Fruit fly (Drosophila melanogaster) whole organism, embryonic: Measurements from ENCODE around the gene Tsc1.

ENCODE experiments used
- Bdp1 ChIP-seq: fragments of 200-800 bp; sonication (Bioruptor generic); optimal IDR thresholded peaks from 3 replicates; lab custom pipeline; 2016; ENCODE audit warnings: missing biosample characterization, missing genetic modification characterization
- CG10654 ChIP-seq: fragments of 200-800 bp; sonication (Bioruptor generic); optimal IDR thresholded peaks from 2 replicates; lab custom pipeline; 2016; ENCODE audit warnings: missing biosample characterization, missing genetic modification characterization
- CG11456 ChIP-seq: fragments of 200-800 bp; sonication (Bioruptor generic); IDR thresholded peaks from 3 replicates; pipeline ENCODE4 v1.3.6; 2022; ENCODE audit warnings: missing biosample characterization, missing genetic modification characterization
- CG13894 ChIP-seq: fragments of 200-800 bp; sonication (Bioruptor generic); optimal IDR thresholded peaks from 3 replicates; lab custom pipeline; 2018; ENCODE audit warnings: missing biosample characterization, mild to moderate bottlenecking, missing genetic modification characterization, moderate library complexity
- CG14441 ChIP-seq: fragments of 200-800 bp; sonication (Bioruptor generic); IDR thresholded peaks from 2 replicates; pipeline ENCODE4 v1.3.6; 2022; ENCODE audit warnings: missing biosample characterization, missing genetic modification characterization
- CG17186 ChIP-seq: fragments of 200-800 bp; sonication (Bioruptor generic); optimal IDR thresholded peaks from 3 replicates; lab custom pipeline; 2017; ENCODE audit warnings: missing biosample characterization, missing genetic modification reagents, missing genetic modification characterization
- CG17612 ChIP-seq: fragments of 200-800 bp; sonication (Bioruptor generic); IDR thresholded peaks from 2 replicates; pipeline ENCODE4 v1.3.6; 2022; ENCODE audit warnings: missing biosample characterization, missing genetic modification characterization
- CG2116 ChIP-seq: fragments of 200-800 bp; sonication (Bioruptor generic); optimal IDR thresholded peaks from 3 replicates; lab custom pipeline; 2018; ENCODE audit warnings: missing biosample characterization, mild to moderate bottlenecking, missing genetic modification characterization
- CG2199 ChIP-seq: fragments of 200-800 bp; sonication (Bioruptor generic); IDR thresholded peaks from 3 replicates; pipeline ENCODE4 v1.3.6; 2022; ENCODE audit warnings: missing biosample characterization, missing genetic modification characterization
- CG31224 ChIP-seq: fragments of 200-800 bp; sonication (Bioruptor generic); IDR thresholded peaks from 2 replicates; pipeline ENCODE4 v1.3.6; 2022; ENCODE audit warnings: missing biosample characterization, missing genetic modification characterization
- CG32772 ChIP-seq: fragments of 200-800 bp; sonication (Bioruptor generic); IDR thresholded peaks from 2 replicates; pipeline ENCODE4 v1.3.6; 2022; ENCODE audit warnings: missing biosample characterization, missing genetic modification characterization
- CG6813 ChIP-seq: fragments of 200-800 bp; sonication (Bioruptor generic); optimal IDR thresholded peaks from 2 replicates; lab custom pipeline; 2017; ENCODE audit warnings: missing biosample characterization, missing genetic modification characterization, mild to moderate bottlenecking, moderate library complexity, missing genetic modification reagents
- CG6854 ChIP-seq: fragments of 200-800 bp; sonication (Bioruptor generic); optimal IDR thresholded peaks from 3 replicates; lab custom pipeline; 2017; ENCODE audit warnings: missing biosample characterization, mild to moderate bottlenecking, missing genetic modification characterization
- CG8944 ChIP-seq: fragments of 200-800 bp; sonication (Bioruptor generic); optimal IDR thresholded peaks from 3 replicates; lab custom pipeline; 2016; ENCODE audit warnings: missing biosample characterization, missing genetic modification characterization
- CG9797 ChIP-seq: fragments of 200-800 bp; sonication (Bioruptor generic); optimal IDR thresholded peaks from 3 replicates; lab custom pipeline; 2018; ENCODE audit warnings: missing biosample characterization, mild to moderate bottlenecking, missing genetic modification characterization
- CG9817 ChIP-seq: fragments of 200-800 bp; sonication (Bioruptor generic); optimal IDR thresholded peaks from 2 replicates; lab custom pipeline; 2018; ENCODE audit warnings: missing biosample characterization, mild to moderate bottlenecking, missing genetic modification characterization, moderate library complexity
- CG9876 ChIP-seq: fragments of 200-800 bp; sonication (Bioruptor generic); optimal IDR thresholded peaks from 2 replicates; lab custom pipeline; 2016; ENCODE audit warnings: missing biosample characterization, missing genetic modification characterization
- Gsc ChIP-seq: fragments of 200-800 bp; sonication (Bioruptor generic); IDR thresholded peaks from 2 replicates; pipeline ENCODE4 v1.3.6; 2022; ENCODE audit warnings: missing biosample characterization, missing genetic modification characterization
- HHEX ChIP-seq: fragments of 200-800 bp; sonication (Bioruptor generic); optimal IDR thresholded peaks from 3 replicates; lab custom pipeline; 2017; ENCODE audit warnings: missing biosample characterization, mild to moderate bottlenecking, missing genetic modification characterization, missing genetic modification reagents
- HLH4C ChIP-seq: fragments of 200-800 bp; sonication (Bioruptor generic); IDR thresholded peaks from 3 replicates; pipeline ENCODE4 v1.3.6; 2022; ENCODE audit warnings: missing biosample characterization, missing genetic modification characterization; ENCODE audit not compliant: partially characterized antibody
- Hr3 ChIP-seq: fragments of 200-800 bp; sonication (Bioruptor generic); optimal IDR thresholded peaks from 3 replicates; lab custom pipeline; 2016; ENCODE audit warnings: missing biosample characterization, missing genetic modification characterization
- Hsf ChIP-seq: fragments of 200-800 bp; sonication (Bioruptor generic); optimal IDR thresholded peaks from 3 replicates; lab custom pipeline; 2016; ENCODE audit warnings: missing biosample characterization, missing genetic modification characterization
- Jarid2 ChIP-seq: fragments of 200-800 bp; sonication (Bioruptor generic); optimal IDR thresholded peaks from 3 replicates; lab custom pipeline; 2017; ENCODE audit warnings: mild to moderate bottlenecking, missing biosample characterization, missing genetic modification reagents, missing genetic modification characterization
- Mes4 ChIP-seq: fragments of 200-800 bp; sonication (Bioruptor generic); optimal IDR thresholded peaks from 2 replicates; lab custom pipeline; 2016; ENCODE audit warnings: missing biosample characterization, missing genetic modification characterization
- Nf-YB ChIP-seq: fragments of 200-800 bp; sonication (Bioruptor generic); optimal IDR thresholded peaks from 3 replicates; lab custom pipeline; 2019; ENCODE audit warnings: missing biosample characterization, mild to moderate bottlenecking, missing genetic modification characterization, moderate library complexity
- Opbp ChIP-seq: fragments of 200-800 bp; sonication (Bioruptor generic); IDR thresholded peaks from 3 replicates; pipeline ENCODE4 v1.3.6; 2022; ENCODE audit warnings: missing biosample characterization, missing genetic modification characterization; ENCODE audit not compliant: partially characterized antibody
- Sry-δ ChIP-seq: fragments of 200-800 bp; sonication (Bioruptor generic); optimal IDR thresholded peaks from 2 replicates; lab custom pipeline; 2016; ENCODE audit warnings: missing biosample characterization, missing genetic modification characterization
- Ssrp ChIP-seq: fragments of 200-800 bp; sonication (Bioruptor generic); optimal IDR thresholded peaks from 2 replicates; lab custom pipeline; 2018; ENCODE audit warnings: missing biosample characterization, mild to moderate bottlenecking, missing genetic modification characterization, moderate library complexity
- abd-A ChIP-seq: fragments of 200-800 bp; sonication (Bioruptor generic); optimal IDR thresholded peaks from 3 replicates; lab custom pipeline; 2019; ENCODE audit warnings: missing biosample characterization, mild to moderate bottlenecking, missing genetic modification characterization, moderate library complexity
- bigmax ChIP-seq: fragments of 200-800 bp; sonication (Bioruptor generic); optimal IDR thresholded peaks from 2 replicates; lab custom pipeline; 2018; ENCODE audit warnings: missing biosample characterization, mild to moderate bottlenecking, missing genetic modification characterization
- corto ChIP-seq: fragments of 200-800 bp; sonication (Bioruptor generic); optimal IDR thresholded peaks from 2 replicates; lab custom pipeline; 2016; ENCODE audit warnings: missing biosample characterization, mild to moderate bottlenecking, missing genetic modification characterization, moderate library complexity
- dan ChIP-seq: fragments of 200-800 bp; sonication (Bioruptor generic); IDR thresholded peaks from 2 replicates; pipeline ENCODE4 v1.3.6; 2022; ENCODE audit warnings: missing biosample characterization, missing genetic modification characterization
- dpn ChIP-seq, 2 experiments: fragments of 200-800 bp; sonication (Bioruptor generic); optimal IDR thresholded peaks; 3 replicates each; lab custom pipeline; 2016; ENCODE audit warnings: missing biosample characterization in 2 of 2, missing genetic modification characterization in 2 of 2
- emc ChIP-seq: fragments of 200-800 bp; sonication (Bioruptor generic); optimal IDR thresholded peaks from 2 replicates; lab custom pipeline; 2016; ENCODE audit warnings: missing biosample characterization, missing genetic modification characterization
- eve ChIP-seq, 2 experiments: fragments of >200 bp; optimal IDR thresholded peaks; 2 replicates each; lab custom pipeline; 2017; ENCODE audit warnings: missing biosample characterization in 2 of 2, missing genetic modification characterization in 2 of 2
- ewg ChIP-seq: fragments of 200-800 bp; sonication (Bioruptor generic); optimal IDR thresholded peaks from 3 replicates; lab custom pipeline; 2017; ENCODE audit warnings: mild to moderate bottlenecking, missing biosample characterization, missing genetic modification reagents, missing genetic modification characterization
- fd102C ChIP-seq: fragments of 200-800 bp; sonication (Bioruptor generic); optimal IDR thresholded peaks from 2 replicates; lab custom pipeline; 2018; ENCODE audit warnings: missing biosample characterization, mild to moderate bottlenecking, missing genetic modification characterization, moderate library complexity
- fd64A ChIP-seq: fragments of 200-800 bp; sonication (Bioruptor generic); optimal IDR thresholded peaks from 3 replicates; lab custom pipeline; 2018; ENCODE audit warnings: missing biosample characterization, mild to moderate bottlenecking, missing genetic modification characterization
- gce ChIP-seq: fragments of 200-800 bp; sonication (Bioruptor generic); IDR thresholded peaks from 3 replicates; pipeline ENCODE4 v1.3.6; 2022; ENCODE audit warnings: missing biosample characterization, missing genetic modification characterization
- jigr1 ChIP-seq: fragments of 200-800 bp; sonication (Bioruptor generic); IDR thresholded peaks from 3 replicates; pipeline ENCODE4 v1.3.6; 2022; ENCODE audit warnings: missing biosample characterization, missing genetic modification characterization
- klu ChIP-seq: fragments of 200-800 bp; sonication (Bioruptor generic); IDR thresholded peaks from 2 replicates; pipeline ENCODE4 v1.3.6; 2022; ENCODE audit warnings: missing biosample characterization, missing genetic modification characterization
- maf-S ChIP-seq: fragments of 200-800 bp; sonication (Bioruptor generic); optimal IDR thresholded peaks from 2 replicates; lab custom pipeline; 2016; ENCODE audit warnings: missing biosample characterization, missing genetic modification characterization
- odd ChIP-seq: fragments of 200-800 bp; sonication (Bioruptor generic); optimal IDR thresholded peaks from 2 replicates; lab custom pipeline; 2017; ENCODE audit warnings: missing biosample characterization, mild to moderate bottlenecking, missing genetic modification characterization
- prd ChIP-seq, 3 experiments: fragments of >200 bp in 2 of 3; fragments of 200-800 bp in 1 of 3; sonication (Bioruptor generic) in 1 of 3; optimal IDR thresholded peaks in 2 of 3; IDR thresholded peaks in 1 of 3; 2 replicates in 2 of 3; 3 replicates in 1 of 3; pipeline versions ENCODE4 v1.3.6 to Lab custom; 2017 to 2022; ENCODE audit warnings: missing biosample characterization in 1 of 3, missing genetic modification characterization in 1 of 3
- pum ChIP-seq: fragments of 200-800 bp; sonication (Bioruptor generic); optimal IDR thresholded peaks from 2 replicates; lab custom pipeline; 2016; ENCODE audit warnings: missing biosample characterization, missing genetic modification characterization
- rib ChIP-seq: fragments of 200-800 bp; sonication (Bioruptor generic); IDR thresholded peaks from 2 replicates; pipeline ENCODE4 v1.3.6; 2022; ENCODE audit warnings: missing biosample characterization, missing genetic modification characterization
- salm ChIP-seq: fragments of 200-800 bp; sonication (Bioruptor generic); optimal IDR thresholded peaks from 2 replicates; lab custom pipeline; 2018; ENCODE audit warnings: missing biosample characterization, mild to moderate bottlenecking, missing genetic modification characterization
- tna ChIP-seq: fragments of 200-800 bp; sonication (Bioruptor generic); IDR thresholded peaks from 2 replicates; pipeline ENCODE4 v1.3.6; 2022; ENCODE audit warnings: missing biosample characterization, missing genetic modification characterization; ENCODE audit not compliant: partially characterized antibody
- vvl ChIP-seq: fragments of 200-800 bp; sonication (Bioruptor generic); IDR thresholded peaks from 2 replicates; pipeline ENCODE4 v1.3.6; 2022; ENCODE audit warnings: missing biosample characterization, missing genetic modification characterization
- yki ChIP-seq: fragments of >200 bp; optimal IDR thresholded peaks from 3 replicates; lab custom pipeline; 2018

Tsc1 gene

DNA sequence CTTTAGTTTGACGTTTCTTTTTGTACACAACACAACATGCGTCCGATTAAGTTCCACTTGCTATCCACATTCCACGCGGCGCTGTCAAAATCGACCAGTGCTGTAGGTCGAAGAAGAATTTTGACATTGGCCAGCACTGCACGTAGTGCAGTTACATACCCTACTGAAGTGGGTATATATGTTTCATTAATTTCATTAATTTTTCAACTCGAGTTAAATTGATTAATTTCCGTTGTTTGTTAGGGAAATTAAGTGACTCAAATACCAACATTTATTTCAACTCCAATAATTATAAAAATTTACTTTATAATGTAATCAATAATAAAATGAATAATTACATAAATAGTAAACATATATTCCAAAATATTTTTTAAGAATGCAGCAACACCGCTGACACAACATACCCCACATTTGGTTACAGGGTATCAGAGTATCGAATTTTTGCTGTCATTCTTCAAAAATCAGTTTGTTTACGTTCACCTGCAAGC, 21.2 kb upstream of the Tsc1 start, which contains the start of the genes eIF4EHP and CG18428 (continued):
- TF ChIP-seq Hsf (peak; percentile 92), bigmax (GFP tag; lab: Kevin White, UChicago) (peak; percentile 67), HHEX (GFP tag; lab: Kevin White, UChicago) (peak; percentile 98), Gsc (no peak), CG32772 (GFP tag; lab: Robert Waterston, UW) (no peak), CG9817 (tag; lab: Kevin White, UChicago) (peak; percentile 99), ewg (peak; percentile 96), Ssrp (tag; lab: Kevin White, UChicago) (peak; percentile 100), Hr3 (GFP tag; lab: Kevin White, UChicago) (peak; percentile 100), abd-A (tag; lab: Kevin White, UChicago) (peak; percentile 98), dpn (GFP tag; optimal IDR thresholded peaks at IDR 0.05; lab: Kevin White, UChicago) (peak; percentile 90 to 99), eve (GFP tag; optimal IDR thresholded peaks at IDR 0.05; lab: Kevin White, UChicago) (no peak), yki (lab: Kevin White, UChicago) (no peak), Opbp (GFP tag; lab: Robert Waterston, UW) (no peak), CG8944 (peak; percentile 83), dan (GFP tag; lab: Robert Waterston, UW) (peak; percentile 93; the same call in 1 of the 2 replicates), salm (tag; lab: Kevin White, UChicago) (peak; percentile 98), vvl (no peak), CG14441 (no peak), odd (GFP tag; lab: Kevin White, UChicago) (peak; percentile 99), pum (GFP tag; lab: Kevin White, UChicago) (peak; percentile 85), CG6854 (GFP tag; lab: Kevin White, UChicago) (peak; percentile 99), fd64A (GFP tag; lab: Kevin White, UChicago) (peak; percentile 90), CG17612 (GFP tag; lab: Robert Waterston, UW) (no peak), CG9797 (GFP tag; lab: Kevin White, UChicago) (peak; percentile 54), rib (GFP tag; lab: Robert Waterston, UW) (no peak), CG10654 (peak; percentile 98), corto (peak; percentile 82), jigr1 (GFP tag; lab: Robert Waterston, UW) (no peak; the same call in 2 of the 3 replicates), gce (GFP tag; lab: Robert Waterston, UW) (no peak; the same call in none of the 3 replicates), klu (no peak; the same call in 1 of the 2 replicates), Bdp1 (GFP tag; lab: Kevin White, UChicago) (peak; percentile 87), tna (GFP tag; lab: Robert Waterston, UW) (no peak), CG9876 (peak; percentile 73), CG2199 (GFP tag; lab: Robert Waterston, UW) (no peak), Sry-δ (GFP tag; lab: Kevin White, UChicago) (peak; percentile 47), CG13894 (tag; lab: Kevin White, UChicago) (peak; percentile 99), CG17186 (GFP tag; lab: Kevin White, UChicago) (peak; percentile 90), emc (peak; percentile 73), prd (optimal IDR thresholded peaks at IDR 0.05; lab: Kevin White, UChicago) (no peak), prd (GFP tag; IDR thresholded peaks at IDR 0.05; lab: Robert Waterston, UW) (no peak), fd102C (GFP tag; lab: Kevin White, UChicago) (peak; percentile 91), Mes4 (GFP tag; lab: Kevin White, UChicago) (peak; percentile 62), Nf-YB (GFP tag; lab: Kevin White, UChicago) (peak; percentile 92), maf-S (peak; percentile 83), HLH4C (GFP tag; lab: Robert Waterston, UW) (no peak), CG6813 (peak; percentile 99), Jarid2 (GFP tag; lab: Kevin White, UChicago) (peak; percentile 91), CG31224 (GFP tag; lab: Robert Waterston, UW) (no peak), CG2116 (GFP tag; lab: Kevin White, UChicago) (peak; percentile 89), CG11456 (peak; percentile 98)
